Worm (Caenorhabditis elegans) whole organism, mixed stage, embryonic: ENCODE results near the gene F41C3.1.

ENCODE experiments used
- bed-3 ChIP-seq: fragments of 200-800 bp; sonication (Bioruptor generic); optimal IDR thresholded peaks from 3 replicates; lab custom pipeline; 2018; ENCODE audit warnings: mild to moderate bottlenecking, missing genetic modification characterization, moderate library complexity, missing compliant biosample characterization
- blmp-1 ChIP-seq: fragments of 150-350 bp; optimal IDR thresholded peaks from 2 replicates; lab custom pipeline; 2014; ENCODE audit warnings: missing biosample characterization, missing genetic modification characterization
- ceh-39 ChIP-seq: fragments of 150-350 bp; optimal IDR thresholded peaks from 2 replicates; lab custom pipeline; 2014; ENCODE audit warnings: missing biosample characterization, missing genetic modification characterization
- ceh-43 ChIP-seq: fragments of 200-800 bp; sonication (Bioruptor generic); optimal IDR thresholded peaks from 2 replicates; lab custom pipeline; 2018; ENCODE audit warnings: mild to moderate bottlenecking, missing genetic modification characterization, moderate library complexity, missing compliant biosample characterization
- elt-3 ChIP-seq: fragments of 150-350 bp; optimal IDR thresholded peaks from 2 replicates; lab custom pipeline; 2014; ENCODE audit warnings: missing biosample characterization, missing genetic modification characterization
- ham-2 ChIP-seq: fragments of 200-800 bp; sonication (Bioruptor generic); optimal IDR thresholded peaks from 2 replicates; lab custom pipeline; 2018; ENCODE audit warnings: mild to moderate bottlenecking, missing genetic modification characterization, missing compliant biosample characterization
- lsy-2 ChIP-seq: fragments of 150-350 bp; optimal IDR thresholded peaks from 2 replicates; lab custom pipeline; 2014; ENCODE audit warnings: missing biosample characterization, missing genetic modification characterization
- mab-5 ChIP-seq: fragments of 150-350 bp; optimal IDR thresholded peaks from 2 replicates; lab custom pipeline; 2014; ENCODE audit warnings: missing biosample characterization, missing genetic modification characterization
- mls-2 ChIP-seq: sonication (generic microtip); optimal IDR thresholded peaks from 2 replicates; lab custom pipeline; 2016; ENCODE audit warnings: mild to moderate bottlenecking, missing genetic modification characterization, moderate library complexity, missing compliant biosample characterization
- nhr-12 ChIP-seq: fragments of 150-350 bp; optimal IDR thresholded peaks from 2 replicates; lab custom pipeline; 2014; ENCODE audit warnings: missing biosample characterization, missing genetic modification characterization
- nhr-2 ChIP-seq: fragments of 150-350 bp; optimal IDR thresholded peaks from 2 replicates; lab custom pipeline; 2014; ENCODE audit warnings: missing biosample characterization, missing genetic modification characterization
- pha-4 ChIP-seq: fragments of 150-350 bp; optimal IDR thresholded peaks from 2 replicates; lab custom pipeline; 2018; ENCODE audit warnings: missing biosample characterization, missing genetic modification reagents, missing genetic modification characterization
- sem-2 ChIP-seq: fragments of 200-800 bp; sonication (Bioruptor generic); optimal IDR thresholded peaks from 2 replicates; lab custom pipeline; 2018; ENCODE audit warnings: mild to moderate bottlenecking, missing genetic modification characterization, missing compliant biosample characterization
- snpc-4 ChIP-seq: fragments of 150-350 bp; optimal IDR thresholded peaks from 2 replicates; lab custom pipeline; 2014; ENCODE audit warnings: missing biosample characterization, missing genetic modification characterization
- unc-120 ChIP-seq: sonication (generic microtip); optimal IDR thresholded peaks from 2 replicates; lab custom pipeline; 2017; ENCODE audit warnings: missing genetic modification characterization, missing compliant biosample characterization; ENCODE audit not compliant: poor library complexity, severe bottlenecking
- unc-62 ChIP-seq: fragments of 150-350 bp; optimal IDR thresholded peaks from 2 replicates; lab custom pipeline; 2014; ENCODE audit warnings: missing biosample characterization, missing genetic modification reagents, missing genetic modification characterization
- zip-8 ChIP-seq: fragments of 150-350 bp; optimal IDR thresholded peaks from 2 replicates; lab custom pipeline; 2014; ENCODE audit warnings: missing biosample characterization, missing genetic modification characterization
- ztf-11 ChIP-seq: fragments of 150-350 bp; optimal IDR thresholded peaks from 2 replicates; lab custom pipeline; 2014; ENCODE audit warnings: missing biosample characterization, missing genetic modification characterization

F41C3.1 gene

DNA sequence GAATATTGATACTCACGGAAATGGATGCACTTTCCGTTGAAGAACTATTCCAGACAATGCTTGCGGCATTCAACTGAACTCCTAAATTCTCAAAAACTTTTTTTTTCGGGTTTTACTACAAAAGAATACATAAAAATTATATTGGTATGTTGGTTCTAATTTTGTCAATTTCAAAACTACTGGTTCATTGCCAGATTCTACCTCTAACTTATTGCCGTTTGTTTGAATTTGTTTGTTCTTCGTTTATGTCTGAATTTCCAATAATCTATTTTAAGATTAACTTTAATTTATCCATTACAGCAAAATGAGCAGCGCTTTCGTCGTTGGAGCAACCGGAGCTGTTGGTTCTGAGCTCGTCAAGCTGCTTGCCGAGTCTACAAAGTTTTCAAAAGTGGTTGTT lies 45.0 kb downstream of the F41C3.1 start, which contains the start of gene C33F10.14:
Gene C33F10.14 (plus strand): TSS at position 301 of the 400 bp plus-strand sequence.
- TF ChIP-seq unc-62 (GFP tag; lab: Kevin White, UChicago) (no peak), ceh-39 (tag; lab: Kevin White, UChicago) (no peak), snpc-4 (tag; lab: Kevin White, UChicago) (no peak), ceh-43 (GFP tag; lab: Kevin White, UChicago) (no peak), ham-2 (GFP tag; lab: Kevin White, UChicago) (no peak), lsy-2 (tag; lab: Kevin White, UChicago) (no peak), elt-3 (tag; lab: Kevin White, UChicago) (no peak), mls-2 (tag; lab: Kevin White, UChicago) (no peak), pha-4 (tag; lab: Kevin White, UChicago) (no peak), nhr-12 (tag; lab: Kevin White, UChicago) (no peak), zip-8 (no peak), sem-2 (GFP tag; lab: Kevin White, UChicago) (no peak), nhr-2 (tag; lab: Kevin White, UChicago) (no peak)
- TF ChIP-seq, all 35 proteins: peak for 0

DNA sequence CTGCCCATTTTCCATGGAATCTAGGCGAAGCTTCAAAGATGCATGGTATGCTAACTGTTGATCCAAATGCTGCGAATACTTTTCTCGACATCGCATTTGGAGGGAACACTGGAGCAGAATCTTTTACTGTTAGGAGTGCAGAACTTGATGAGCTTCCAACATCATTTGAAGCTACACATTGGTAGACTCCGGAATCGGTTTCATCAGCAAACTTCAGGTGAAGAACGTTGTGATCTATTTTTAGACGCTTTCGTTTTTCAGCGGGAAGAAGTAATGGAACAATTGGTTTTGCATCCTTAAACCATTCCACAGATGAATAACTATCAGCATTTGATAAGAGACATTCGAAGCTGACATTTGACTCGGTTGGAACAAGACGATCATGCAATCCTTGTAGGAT lies 48.4 kb downstream of the F41C3.1 start:
- TF ChIP-seq ztf-11 (no peak), unc-120 (tag; lab: Kevin White, UChicago) (no peak), unc-62 (GFP tag; lab: Kevin White, UChicago) (no peak), bed-3 (GFP tag; lab: Kevin White, UChicago) (no peak), mab-5 (tag; lab: Kevin White, UChicago) (no peak), pha-4 (tag; lab: Kevin White, UChicago) (no peak), mls-2 (tag; lab: Kevin White, UChicago) (no peak), elt-3 (tag; lab: Kevin White, UChicago) (no peak), lsy-2 (tag; lab: Kevin White, UChicago) (no peak), ceh-43 (GFP tag; lab: Kevin White, UChicago) (no peak), blmp-1 (tag; lab: Kevin White, UChicago) (no peak)
